Fruit fly (Drosophila melanogaster) whole organism, embryonic: ENCODE results near the gene fwe.
A peak's percentile ranks its signal among the peaks of the same experiment; 100 is the strongest.

Experiments used
- Bteb2 ChIP-seq: fragments of 200-800 bp; sonication (Bioruptor generic); optimal IDR thresholded peaks from 2 replicates; lab custom pipeline; 2016; ENCODE audit warnings: missing biosample characterization, missing genetic modification characterization
- C15 ChIP-seq: fragments of 200-800 bp; sonication (Bioruptor generic); IDR thresholded peaks from 3 replicates; pipeline ENCODE4 v1.3.6; 2022; ENCODE audit warnings: missing biosample characterization, missing genetic modification characterization
- CG11456 ChIP-seq: fragments of 200-800 bp; sonication (Bioruptor generic); IDR thresholded peaks from 3 replicates; pipeline ENCODE4 v1.3.6; 2022; ENCODE audit warnings: missing biosample characterization, missing genetic modification characterization
- CG13624 ChIP-seq: fragments of 200-800 bp; sonication (Bioruptor generic); optimal IDR thresholded peaks from 2 replicates; lab custom pipeline; 2016; ENCODE audit warnings: missing biosample characterization, missing genetic modification characterization
- CG15269 ChIP-seq: fragments of 200-800 bp; sonication (Bioruptor generic); optimal IDR thresholded peaks from 2 replicates; lab custom pipeline; 2018; ENCODE audit warnings: missing biosample characterization, mild to moderate bottlenecking, missing genetic modification characterization, moderate library complexity
- CG1529 ChIP-seq: fragments of 200-800 bp; sonication (Bioruptor generic); optimal IDR thresholded peaks from 3 replicates; lab custom pipeline; 2018; ENCODE audit warnings: missing biosample characterization, missing genetic modification characterization
- CG15514 ChIP-seq: fragments of 200-800 bp; sonication (Bioruptor generic); optimal IDR thresholded peaks from 3 replicates; lab custom pipeline; 2017; ENCODE audit warnings: missing biosample characterization, missing genetic modification characterization, mild to moderate bottlenecking, moderate library complexity, missing genetic modification reagents
- CG16779 ChIP-seq: fragments of 200-800 bp; sonication (Bioruptor generic); IDR thresholded peaks from 2 replicates; pipeline ENCODE4 v1.3.6; 2022; ENCODE audit warnings: missing biosample characterization, missing genetic modification characterization
- CG17912 ChIP-seq: fragments of 200-800 bp; sonication (Bioruptor generic); optimal IDR thresholded peaks from 2 replicates; lab custom pipeline; 2018; ENCODE audit warnings: missing biosample characterization, mild to moderate bottlenecking, missing genetic modification characterization
- CG2120 ChIP-seq: fragments of 200-800 bp; sonication (Bioruptor generic); optimal IDR thresholded peaks from 3 replicates; lab custom pipeline; 2016; ENCODE audit warnings: missing biosample characterization, missing genetic modification characterization
- CG31388 ChIP-seq: fragments of 200-800 bp; sonication (Bioruptor generic); optimal IDR thresholded peaks from 2 replicates; lab custom pipeline; 2016; ENCODE audit warnings: missing biosample characterization, missing genetic modification characterization
- CG33213 ChIP-seq: fragments of 200-800 bp; sonication (Bioruptor generic); optimal IDR thresholded peaks from 3 replicates; lab custom pipeline; 2016; ENCODE audit warnings: missing biosample characterization, missing genetic modification characterization
- CG3838 ChIP-seq: fragments of 200-800 bp; sonication (Bioruptor generic); optimal IDR thresholded peaks from 3 replicates; lab custom pipeline; 2016; ENCODE audit warnings: missing biosample characterization, missing genetic modification characterization
- CG4424 ChIP-seq: fragments of 200-800 bp; sonication (Bioruptor generic); optimal IDR thresholded peaks from 3 replicates; lab custom pipeline; 2016; ENCODE audit warnings: missing biosample characterization, missing genetic modification characterization
- CG4730 ChIP-seq: fragments of 200-800 bp; sonication (Bioruptor generic); IDR thresholded peaks from 2 replicates; pipeline ENCODE4 v1.3.6; 2022; ENCODE audit warnings: missing biosample characterization, missing genetic modification characterization
- CG5180 ChIP-seq: fragments of 200-800 bp; sonication (Bioruptor generic); optimal IDR thresholded peaks from 3 replicates; lab custom pipeline; 2017; ENCODE audit warnings: missing biosample characterization, missing genetic modification characterization, mild to moderate bottlenecking, moderate library complexity, missing genetic modification reagents
- CG6654 ChIP-seq: fragments of 200-800 bp; sonication (Bioruptor generic); optimal IDR thresholded peaks from 2 replicates; lab custom pipeline; 2017; ENCODE audit warnings: missing biosample characterization, mild to moderate bottlenecking, missing genetic modification characterization
- CG6813 ChIP-seq: fragments of 200-800 bp; sonication (Bioruptor generic); optimal IDR thresholded peaks from 2 replicates; lab custom pipeline; 2017; ENCODE audit warnings: missing biosample characterization, missing genetic modification characterization, mild to moderate bottlenecking, moderate library complexity, missing genetic modification reagents
- CG8281 ChIP-seq: fragments of 200-800 bp; sonication (Bioruptor generic); optimal IDR thresholded peaks from 2 replicates; lab custom pipeline; 2018; ENCODE audit warnings: missing biosample characterization, mild to moderate bottlenecking, missing genetic modification characterization, moderate library complexity
- CrebB ChIP-seq: fragments of 200-800 bp; sonication (Bioruptor generic); optimal IDR thresholded peaks from 3 replicates; lab custom pipeline; 2018; ENCODE audit warnings: missing biosample characterization, mild to moderate bottlenecking, missing genetic modification characterization
- Dbx ChIP-seq: fragments of 200-800 bp; sonication (Bioruptor generic); IDR thresholded peaks from 3 replicates; pipeline ENCODE4 v1.3.6; 2022; ENCODE audit warnings: missing biosample characterization, missing genetic modification characterization
- Dip2 ChIP-seq: fragments of 200-800 bp; sonication (Bioruptor generic); IDR thresholded peaks from 2 replicates; pipeline ENCODE4 v1.3.6; 2022; ENCODE audit warnings: missing biosample characterization, missing genetic modification characterization
- HLH54F ChIP-seq: fragments of 200-800 bp; sonication (Bioruptor generic); optimal IDR thresholded peaks from 3 replicates; lab custom pipeline; 2016; ENCODE audit warnings: missing biosample characterization, missing genetic modification characterization
- Kr ChIP-seq: fragments of 200-800 bp; sonication (Bioruptor generic); optimal IDR thresholded peaks from 2 replicates; lab custom pipeline; 2017; ENCODE audit warnings: missing biosample characterization, mild to moderate bottlenecking, missing genetic modification characterization
- Lpt ChIP-seq: fragments of >200 bp; optimal IDR thresholded peaks from 2 replicates; lab custom pipeline; 2018; ENCODE audit warnings: missing biosample characterization, missing genetic modification characterization
- Mrtf ChIP-seq: fragments of 200-800 bp; sonication (Bioruptor generic); IDR thresholded peaks from 3 replicates; pipeline ENCODE4 v1.3.6; 2022; ENCODE audit warnings: missing biosample characterization, missing genetic modification characterization
- NfI ChIP-seq: fragments of 200-800 bp; sonication (Bioruptor generic); optimal IDR thresholded peaks from 3 replicates; lab custom pipeline; 2018; ENCODE audit warnings: missing biosample characterization, mild to moderate bottlenecking, missing genetic modification characterization, moderate library complexity
- Poxn ChIP-seq: fragments of 200-800 bp; sonication (Bioruptor generic); IDR thresholded peaks from 2 replicates; pipeline ENCODE4 v1.3.6; 2022; ENCODE audit warnings: missing biosample characterization, missing genetic modification characterization
- Rx ChIP-seq: fragments of 200-800 bp; sonication (Bioruptor generic); IDR thresholded peaks from 2 replicates; pipeline ENCODE4 v1.3.6; 2022; ENCODE audit warnings: missing biosample characterization, missing genetic modification characterization
- Scr ChIP-seq: fragments of 200-800 bp; sonication (Bioruptor generic); IDR thresholded peaks from 2 replicates; pipeline ENCODE4 v1.3.6; 2022; ENCODE audit warnings: missing biosample characterization, missing genetic modification characterization; ENCODE audit not compliant: partially characterized antibody
- Stat92E ChIP-seq, 3 experiments: fragments of >200 bp in 2 of 3; fragments of 200-800 bp in 1 of 3; sonication (Bioruptor generic) in 1 of 3; optimal IDR thresholded peaks; 2 replicates each; lab custom pipeline; 2017 to 2019; ENCODE audit warnings: missing biosample characterization in 3 of 3, missing genetic modification characterization in 3 of 3, mild to moderate bottlenecking in 1 of 3, moderate library complexity in 1 of 3
- ap ChIP-seq: fragments of 200-800 bp; sonication (Bioruptor generic); IDR thresholded peaks from 2 replicates; pipeline ENCODE4 v1.3.6; 2022; ENCODE audit warnings: missing biosample characterization, missing genetic modification characterization
- ara ChIP-seq: fragments of 200-800 bp; sonication (Bioruptor generic); IDR thresholded peaks from 2 replicates; pipeline ENCODE4 v1.3.6; 2022; ENCODE audit warnings: missing biosample characterization, missing genetic modification characterization
- bcd ChIP-seq: fragments of 200-800 bp; sonication (Bioruptor generic); optimal IDR thresholded peaks from 2 replicates; lab custom pipeline; 2017; ENCODE audit warnings: missing biosample characterization, mild to moderate bottlenecking, missing genetic modification characterization
- cad ChIP-seq: fragments of >200 bp; optimal IDR thresholded peaks from 2 replicates; lab custom pipeline; 2017; ENCODE audit warnings: missing biosample characterization, missing genetic modification characterization
- dati ChIP-seq: fragments of 200-800 bp; sonication (Bioruptor generic); IDR thresholded peaks from 2 replicates; pipeline ENCODE4 v1.3.6; 2022; ENCODE audit warnings: missing biosample characterization, missing genetic modification characterization
- dm ChIP-seq: fragments of 200-800 bp; sonication (Bioruptor generic); optimal IDR thresholded peaks from 3 replicates; lab custom pipeline; 2016; ENCODE audit warnings: missing biosample characterization, missing genetic modification characterization
- jumu ChIP-seq: fragments of 200-800 bp; sonication (Bioruptor generic); optimal IDR thresholded peaks from 3 replicates; lab custom pipeline; 2016; ENCODE audit warnings: missing biosample characterization, missing genetic modification characterization
- lbe ChIP-seq: fragments of 200-800 bp; sonication (Bioruptor generic); optimal IDR thresholded peaks from 2 replicates; lab custom pipeline; 2016; ENCODE audit warnings: missing biosample characterization, mild to moderate bottlenecking, missing genetic modification characterization
- luna ChIP-seq: fragments of 200-800 bp; sonication (Bioruptor generic); optimal IDR thresholded peaks from 2 replicates; lab custom pipeline; 2016; ENCODE audit warnings: missing biosample characterization, missing genetic modification characterization
- nom ChIP-seq: fragments of 200-800 bp; sonication (Bioruptor generic); optimal IDR thresholded peaks from 2 replicates; lab custom pipeline; 2017; ENCODE audit warnings: missing biosample characterization, missing genetic modification characterization, mild to moderate bottlenecking, moderate library complexity, missing genetic modification reagents
- odd ChIP-seq: fragments of 200-800 bp; sonication (Bioruptor generic); optimal IDR thresholded peaks from 2 replicates; lab custom pipeline; 2017; ENCODE audit warnings: missing biosample characterization, mild to moderate bottlenecking, missing genetic modification characterization
- phol ChIP-seq: fragments of 200-800 bp; sonication (Bioruptor generic); optimal IDR thresholded peaks from 3 replicates; lab custom pipeline; 2018; ENCODE audit warnings: missing biosample characterization, mild to moderate bottlenecking, missing genetic modification characterization, moderate library complexity
- sens-2 ChIP-seq: fragments of 200-800 bp; sonication (Bioruptor generic); IDR thresholded peaks from 2 replicates; pipeline ENCODE4 v1.3.6; 2022; ENCODE audit warnings: missing biosample characterization, missing genetic modification characterization
- sima ChIP-seq: fragments of 200-800 bp; sonication (Bioruptor generic); optimal IDR thresholded peaks from 2 replicates; lab custom pipeline; 2016; ENCODE audit warnings: missing biosample characterization, missing genetic modification characterization
- slp2 ChIP-seq: fragments of 200-800 bp; sonication (Bioruptor generic); optimal IDR thresholded peaks from 2 replicates; lab custom pipeline; 2016; ENCODE audit warnings: missing biosample characterization, missing genetic modification characterization
- ssp ChIP-seq: fragments of 200-800 bp; sonication (Bioruptor generic); IDR thresholded peaks from 2 replicates; pipeline ENCODE4 v1.3.6; 2022; ENCODE audit warnings: missing biosample characterization, missing genetic modification characterization
- tup ChIP-seq: fragments of 200-800 bp; sonication (Bioruptor generic); optimal IDR thresholded peaks from 2 replicates; lab custom pipeline; 2016; ENCODE audit warnings: missing biosample characterization, mild to moderate bottlenecking, missing genetic modification characterization, moderate library complexity
- usp ChIP-seq: fragments of >200 bp; optimal IDR thresholded peaks from 2 replicates; lab custom pipeline; 2017; ENCODE audit warnings: missing biosample characterization, missing genetic modification characterization
- zen ChIP-seq: fragments of 200-800 bp; sonication (Bioruptor generic); optimal IDR thresholded peaks from 3 replicates; lab custom pipeline; 2018; ENCODE audit warnings: missing biosample characterization, mild to moderate bottlenecking, missing genetic modification characterization, moderate library complexity
- zfh1 ChIP-seq: fragments of 200-800 bp; sonication (Bioruptor generic); IDR thresholded peaks from 3 replicates; pipeline ENCODE4 v1.3.6; 2022; ENCODE audit warnings: missing biosample characterization, missing genetic modification characterization

fwe gene

DNA sequence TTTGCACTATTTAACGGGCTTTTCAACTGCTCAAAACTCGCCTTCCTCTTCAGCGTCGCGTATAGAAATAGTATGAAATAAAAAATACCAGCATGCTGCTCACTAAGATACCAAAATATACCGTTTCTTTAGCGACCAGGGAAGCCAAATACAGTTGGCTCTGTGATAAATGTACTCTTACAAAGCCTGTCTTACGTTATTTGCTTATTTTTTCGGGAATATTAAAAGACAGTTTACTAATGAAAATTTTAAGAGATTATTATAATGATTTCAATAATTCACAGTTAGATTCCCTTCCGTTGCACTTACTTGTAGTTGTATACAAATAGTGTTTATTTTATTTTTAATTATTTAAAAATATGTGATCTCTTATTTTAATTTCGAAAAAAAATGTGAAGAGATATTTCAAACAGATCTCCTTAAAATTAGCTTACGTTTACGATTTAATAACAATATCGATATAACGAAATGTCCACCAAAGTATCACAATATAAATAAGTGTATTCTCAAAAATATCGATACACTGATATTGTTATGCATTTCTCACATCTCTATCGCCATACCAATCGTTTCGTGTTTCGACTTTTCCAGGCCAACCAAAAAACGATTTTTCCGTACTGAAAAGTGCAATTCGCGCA lies 10.3 kb upstream of the fwe start, which contains the start of the genes DCP2 and dbo (continued):
- TF ChIP-seq HLH54F (GFP tag; lab: Kevin White, UChicago), result peak; percentile 49
- TF ChIP-seq CG4424 (GFP tag; lab: Kevin White, UChicago), result peak; percentile 63
- no peak for TF ChIP-seq slp2 (GFP tag; lab: Kevin White, UChicago)
- peak; percentile 81 for TF ChIP-seq CG2120
- peak; percentile 61 for TF ChIP-seq CG4730 (GFP tag; lab: Robert Waterston, UW)
- TF ChIP-seq nom (GFP tag; lab: Kevin White, UChicago), result no peak
- TF ChIP-seq cad, result no peak
- no peak for TF ChIP-seq Poxn
- no peak for TF ChIP-seq sima (GFP tag; lab: Kevin White, UChicago)
- peak; percentile 84; the same call in 2 of the 3 replicates for TF ChIP-seq CG11456
- TF ChIP-seq CG3838 (GFP tag; lab: Kevin White, UChicago), result no peak
- peak; percentile 57; the same call in 2 of the 3 replicates for TF ChIP-seq zfh1
- TF ChIP-seq NfI (GFP tag; lab: Kevin White, UChicago), result peak; percentile 77
- no peak for TF ChIP-seq tup (GFP tag; lab: Kevin White, UChicago)
- no peak for TF ChIP-seq CG16779
- TF ChIP-seq Bteb2 (GFP tag; lab: Kevin White, UChicago), result peak; percentile 4
- peak; percentile 9 for TF ChIP-seq CG1529 (GFP tag; lab: Kevin White, UChicago)
- peak; percentile 44 for TF ChIP-seq jumu
- TF ChIP-seq CG5180 (GFP tag; lab: Kevin White, UChicago), result peak; percentile 15
- TF ChIP-seq CG31388 (GFP tag; lab: Kevin White, UChicago), result peak; percentile 51
- TF ChIP-seq lbe, result no peak
- peak; percentile 49 for TF ChIP-seq phol (tag; lab: Kevin White, UChicago)
- TF ChIP-seq CG15269 (tag; lab: Kevin White, UChicago), result peak; percentile 80
- peak; percentile 47; the same call in 1 of the 3 replicates for TF ChIP-seq Dbx
- no peak for TF ChIP-seq odd (GFP tag; lab: Kevin White, UChicago)
- TF ChIP-seq zen (tag; lab: Kevin White, UChicago), result peak; percentile 47
- no peak for TF ChIP-seq ap (GFP tag; lab: Robert Waterston, UW)
- TF ChIP-seq usp (GFP tag; lab: Kevin White, UChicago), result no peak
- TF ChIP-seq CG6813, result no peak
- peak; percentile 90 for TF ChIP-seq Scr (GFP tag; lab: Robert Waterston, UW)
- TF ChIP-seq dati (GFP tag; lab: Robert Waterston, UW), result no peak
- peak; percentile 39 for TF ChIP-seq CG15514 (GFP tag; lab: Kevin White, UChicago)
- no peak for TF ChIP-seq Dip2 (GFP tag; lab: Robert Waterston, UW)
- TF ChIP-seq CG17912 (GFP tag; lab: Kevin White, UChicago), result no peak
- no peak for TF ChIP-seq CG8281 (tag; lab: Kevin White, UChicago)
- TF ChIP-seq dm, result no peak
- TF ChIP-seq Rx (GFP tag; lab: Robert Waterston, UW), result peak; percentile 43; the same call in 1 of the 2 replicates
- no peak for TF ChIP-seq CG33213 (GFP tag; lab: Kevin White, UChicago)
- no peak for TF ChIP-seq Kr (GFP tag; lab: Kevin White, UChicago)
- TF ChIP-seq CrebB (tag; lab: Kevin White, UChicago), result peak; percentile 11
- TF ChIP-seq CG6654 (GFP tag; lab: Kevin White, UChicago), result no peak
- no peak for TF ChIP-seq sens-2
- TF ChIP-seq C15 (GFP tag; lab: Robert Waterston, UW), result 0 out of 3 replicates have a peak, but pooled peaks have one; percentile 47
- TF ChIP-seq luna (GFP tag; lab: Kevin White, UChicago), result no peak
- TF ChIP-seq Stat92E (GFP tag; optimal IDR thresholded peaks at IDR 0.05; lab: Kevin White, UChicago), result no peak
- TF ChIP-seq Mrtf (GFP tag; lab: Robert Waterston, UW), result peak; percentile 63; the same call in 2 of the 3 replicates
- TF ChIP-seq CG13624 (GFP tag; lab: Kevin White, UChicago), result no peak
- no peak for TF ChIP-seq Lpt (GFP tag; lab: Kevin White, UChicago)
- peak; percentile 62 for TF ChIP-seq bcd (GFP tag; lab: Kevin White, UChicago)
- TF ChIP-seq ara (GFP tag; lab: Robert Waterston, UW), result peak; percentile 25; the same call in 1 of the 2 replicates
- peak; percentile 42 for TF ChIP-seq ssp (GFP tag; lab: Robert Waterston, UW)
